Fruit fly (Drosophila melanogaster): ENCODE measurements around the gene CG32277.

DNA sequence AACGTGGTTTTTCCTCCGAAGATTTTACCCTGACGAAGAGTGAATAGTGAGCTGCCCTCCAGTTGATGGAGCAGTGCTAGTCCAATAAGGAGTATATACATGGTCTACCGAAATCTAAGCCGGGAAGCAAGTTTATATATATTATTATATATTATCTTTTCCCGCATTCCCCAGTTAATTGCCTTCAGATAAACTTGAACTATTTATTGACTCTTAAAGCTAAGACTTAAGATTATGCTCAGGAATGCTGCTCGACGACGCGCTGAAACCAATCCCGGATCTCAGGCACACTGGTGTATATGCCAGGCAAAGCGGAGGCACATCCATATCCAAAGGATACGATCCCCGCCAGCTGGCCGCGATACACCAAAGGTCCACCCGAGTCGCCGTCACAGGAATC, at the start of gene CG32277:
- no peak for TF ChIP-seq CG6808 (GFP tag; optimal IDR thresholded peaks at IDR 0.05)
- no peak for TF ChIP-seq lz (GFP tag; optimal IDR thresholded peaks at IDR 0.05)
- TF ChIP-seq Eip75B (GFP tag; optimal IDR thresholded peaks at IDR 0.05): no peak
- no peak for TF ChIP-seq CG6854 (GFP tag; optimal IDR thresholded peaks at IDR 0.05)
- no peak for TF ChIP-seq CG3919 (GFP tag; optimal IDR thresholded peaks at IDR 0.05)
- TF ChIP-seq Lpt (GFP tag; optimal IDR thresholded peaks at IDR 0.05): no peak
- no peak for TF ChIP-seq Sox15 (GFP tag; optimal IDR thresholded peaks at IDR 0.05)
- TF ChIP-seq CG16779 (tag; optimal IDR thresholded peaks at IDR 0.05): no peak
- no peak for TF ChIP-seq fkh (GFP tag; optimal IDR thresholded peaks at IDR 0.05)
- no peak for TF ChIP-seq Gug (GFP tag; IDR thresholded peaks at IDR 0.05)
- TF ChIP-seq Met (GFP tag; optimal IDR thresholded peaks at IDR 0.05): no peak
- TF ChIP-seq Blimp-1 (GFP tag; optimal IDR thresholded peaks at IDR 0.05): no peak
- TF ChIP-seq CG8319 (GFP tag; optimal IDR thresholded peaks at IDR 0.05): no peak
